Fruit fly (Drosophila melanogaster): ENCODE results near the gene Mhcl.

Gene Mhcl

dm6 chr3R:16050621-16051328 lies 47.8 kb downstream of the Mhcl start, which contains the start of gene msps (continued):
- TF ChIP-seq CG31441 (GFP tag; IDR thresholded peaks at IDR 0.05) (no peak), wor (GFP tag; IDR thresholded peaks at IDR 0.05) (no peak), CG18764 (GFP tag; optimal IDR thresholded peaks at IDR 0.05) (no peak), slbo (GFP tag; IDR thresholded peaks at IDR 0.05) (no peak), lilli (GFP tag; optimal IDR thresholded peaks at IDR 0.05) (no peak), CG7963 (GFP tag; IDR thresholded peaks at IDR 0.05; ENCODE audit: partially characterized antibody) (peak; percentile 89), grau (tag; optimal IDR thresholded peaks at IDR 0.05) (no peak), CHES-1-like (GFP tag; optimal IDR thresholded peaks at IDR 0.05) (peak; percentile 36), croc (GFP tag; conservative IDR thresholded peaks at IDR 0.05) (no peak), fu2 (GFP tag; optimal IDR thresholded peaks at IDR 0.05) (no peak), ap (GFP tag; IDR thresholded peaks at IDR 0.05) (no peak), ato (GFP tag; IDR thresholded peaks at IDR 0.05; ENCODE audit: partially characterized antibody) (peak; percentile 65; the same call in 1 of the 2 replicates), maf-S (GFP tag; optimal IDR thresholded peaks at IDR 0.05) (no peak), pzg (GFP tag; optimal IDR thresholded peaks at IDR 0.05) (peak; percentile 84), Dref (GFP tag; IDR thresholded peaks at IDR 0.05) (peak; percentile 32; the same call in 1 of the 2 replicates), Stat92E (GFP tag; optimal IDR thresholded peaks at IDR 0.05) (peak in 1 of 3 experiments; percentile 1), Meics (GFP tag; optimal IDR thresholded peaks at IDR 0.05) (no peak), nerfin-2 (GFP tag; IDR thresholded peaks at IDR 0.05; ENCODE audit: partially characterized antibody) (peak; percentile 78), chn (GFP tag; optimal IDR thresholded peaks at IDR 0.05) (no peak), ash1 (GFP tag; optimal IDR thresholded peaks at IDR 0.05) (no peak), CrebB (tag; optimal IDR thresholded peaks at IDR 0.05) (no peak), MESR4 (GFP tag; optimal IDR thresholded peaks at IDR 0.05) (peak; percentile 55), Ets97D (GFP tag; optimal IDR thresholded peaks at IDR 0.05) (peak; percentile 13), HLH4C (GFP tag; IDR thresholded peaks at IDR 0.05; ENCODE audit: partially characterized antibody) (peak; percentile 52; the same call in 2 of the 3 replicates), Med (GFP tag) (peak; percentile 81), tna (GFP tag; IDR thresholded peaks at IDR 0.05; ENCODE audit: partially characterized antibody) (no peak; the same call in 1 of the 2 replicates), CG16863 (GFP tag; optimal IDR thresholded peaks at IDR 0.05) (no peak), tll (GFP tag; optimal IDR thresholded peaks at IDR 0.05) (no peak), CG17802 (tag; optimal IDR thresholded peaks at IDR 0.05) (no peak), gfzf (GFP tag; optimal IDR thresholded peaks at IDR 0.05) (peak; percentile 95), Dbx (GFP tag; IDR thresholded peaks at IDR 0.05) (no peak), pb (GFP tag; optimal IDR thresholded peaks at IDR 0.05) (no peak), CG30020 (tag; optimal IDR thresholded peaks at IDR 0.05) (no peak), CG13624 (GFP tag; optimal IDR thresholded peaks at IDR 0.05) (no peak), CG8924 (tag; optimal IDR thresholded peaks at IDR 0.05) (peak; percentile 19), BtbVII (GFP tag; optimal IDR thresholded peaks at IDR 0.05) (no peak), CG12391 (tag; optimal IDR thresholded peaks at IDR 0.05) (no peak), YL-1 (GFP tag; optimal IDR thresholded peaks at IDR 0.05) (peak; percentile 76), dmrt11E (tag; optimal IDR thresholded peaks at IDR 0.05) (no peak), CG11504 (tag; optimal IDR thresholded peaks at IDR 0.05) (peak; percentile 0), sim (GFP tag; IDR thresholded peaks at IDR 0.05) (no peak), CG4360 (GFP tag; IDR thresholded peaks at IDR 0.05) (no peak), CG2875 (GFP tag; optimal IDR thresholded peaks at IDR 0.05) (no peak), HmgZ (tag; optimal IDR thresholded peaks at IDR 0.05) (peak; percentile 64), ro (GFP tag; IDR thresholded peaks at IDR 0.05) (no peak), CG34422 (GFP tag; IDR thresholded peaks at IDR 0.05) (peak; percentile 49; the same call in 1 of the 3 replicates), nmo (GFP tag; optimal IDR thresholded peaks at IDR 0.05) (peak; percentile 56), gem (tag; optimal IDR thresholded peaks at IDR 0.05) (no peak), ems (GFP tag; optimal IDR thresholded peaks at IDR 0.05) (no peak)
